Worm (Caenorhabditis elegans): ENCODE results near the gene K08H2.2.

Gene K08H2.2

DNA sequence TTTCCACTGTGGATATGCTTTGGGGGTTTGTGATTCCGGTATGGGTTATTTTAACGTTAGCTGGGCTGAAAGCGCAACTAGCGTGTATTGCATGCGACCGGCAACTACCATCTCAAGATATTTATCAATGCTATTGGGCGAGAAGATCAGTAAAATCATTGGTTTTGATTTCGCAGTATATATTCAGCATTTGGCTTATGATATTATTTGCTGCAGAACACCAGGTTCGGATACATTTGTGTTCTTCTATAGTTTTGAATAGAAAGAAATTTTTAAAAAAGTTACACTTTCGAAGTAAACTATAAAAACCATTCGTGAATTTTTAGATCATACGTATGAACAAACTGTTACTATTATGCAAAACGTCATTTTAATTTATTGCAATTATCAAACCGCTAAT lies 16.8 kb downstream of the K08H2.2 start:
- no peak for TF ChIP-seq hnd-1 (tag; optimal IDR thresholded peaks at IDR 0.05)
- no peak for TF ChIP-seq ceh-13 (GFP tag; optimal IDR thresholded peaks at IDR 0.05)
- TF ChIP-seq tbx-11 (GFP tag; IDR thresholded peaks at IDR 0.05), result no peak
- TF ChIP-seq tbx-37 (GFP tag; conservative IDR thresholded peaks at IDR 0.05), result no peak
- no peak for TF ChIP-seq ets-7 (tag; optimal IDR thresholded peaks at IDR 0.05)
- TF ChIP-seq flt-1 (GFP tag; IDR thresholded peaks at IDR 0.05), result no peak
- no peak for TF ChIP-seq hmbx-1 (tag; optimal IDR thresholded peaks at IDR 0.05)
- no peak for TF ChIP-seq scrt-1 (GFP tag; IDR thresholded peaks at IDR 0.05)
- TF ChIP-seq tra-4 (tag; optimal IDR thresholded peaks at IDR 0.05), result no peak
- TF ChIP-seq ceh-36 (tag; optimal IDR thresholded peaks at IDR 0.05), result no peak
- no peak for TF ChIP-seq pes-1 (GFP tag; IDR thresholded peaks at IDR 0.05)
- TF ChIP-seq hmg-4 (GFP tag; optimal IDR thresholded peaks at IDR 0.05), result no peak

DNA sequence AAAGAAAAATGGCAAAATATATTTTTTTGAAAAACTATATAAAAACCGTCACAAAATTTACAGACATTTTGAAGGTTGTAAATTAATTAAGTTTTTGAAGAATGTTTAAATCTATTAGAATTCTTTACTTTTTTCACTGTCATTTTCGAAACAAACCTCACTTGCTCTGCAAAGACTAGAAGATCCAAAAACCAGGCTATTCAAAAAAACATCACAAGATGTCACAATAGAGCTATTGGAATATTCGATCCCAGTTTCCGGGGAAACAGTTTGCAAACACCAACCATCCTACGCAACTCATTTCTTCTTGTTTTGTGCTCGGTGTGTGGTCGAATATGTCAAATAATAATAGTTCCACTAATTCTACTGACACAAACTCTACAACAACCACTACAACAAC lies 18.0 kb downstream of the K08H2.2 start, which contains the start of gene R12H7.4:
Gene R12H7.4, plus strand, starts transcription at position 301 of the 400 bp plus-strand sequence.
- TF ChIP-seq hmbx-1 (tag; optimal IDR thresholded peaks at IDR 0.05) (no peak), tbx-37 (GFP tag; conservative IDR thresholded peaks at IDR 0.05) (no peak), pes-1 (GFP tag; IDR thresholded peaks at IDR 0.05) (no peak)

DNA sequence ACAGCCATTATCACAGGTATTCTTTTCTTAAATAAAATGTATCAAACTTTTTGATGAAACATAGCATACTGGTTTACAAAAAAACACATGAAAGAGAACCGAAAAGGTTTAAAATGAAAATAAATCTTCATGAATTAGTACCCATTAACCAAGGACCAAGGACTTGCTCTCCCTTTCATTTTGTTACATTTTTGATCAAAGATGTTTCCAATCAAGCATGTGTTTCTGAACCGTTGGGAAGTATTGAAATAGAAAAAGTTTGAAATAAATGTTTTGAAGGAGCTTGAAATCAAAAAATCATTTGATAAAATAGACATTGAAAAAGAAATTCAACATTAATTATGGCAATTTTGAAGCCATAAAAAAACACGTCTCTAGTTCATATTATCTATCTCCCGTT lies 22.3 kb downstream of the K08H2.2 start:
- TF ChIP-seq ceh-36 (tag; optimal IDR thresholded peaks at IDR 0.05), result no peak
- no peak for TF ChIP-seq sea-1 (GFP tag; conservative IDR thresholded peaks at IDR 0.05)
- TF ChIP-seq pes-1 (GFP tag; IDR thresholded peaks at IDR 0.05), result no peak
- no peak for TF ChIP-seq hnd-1 (tag; optimal IDR thresholded peaks at IDR 0.05)

DNA sequence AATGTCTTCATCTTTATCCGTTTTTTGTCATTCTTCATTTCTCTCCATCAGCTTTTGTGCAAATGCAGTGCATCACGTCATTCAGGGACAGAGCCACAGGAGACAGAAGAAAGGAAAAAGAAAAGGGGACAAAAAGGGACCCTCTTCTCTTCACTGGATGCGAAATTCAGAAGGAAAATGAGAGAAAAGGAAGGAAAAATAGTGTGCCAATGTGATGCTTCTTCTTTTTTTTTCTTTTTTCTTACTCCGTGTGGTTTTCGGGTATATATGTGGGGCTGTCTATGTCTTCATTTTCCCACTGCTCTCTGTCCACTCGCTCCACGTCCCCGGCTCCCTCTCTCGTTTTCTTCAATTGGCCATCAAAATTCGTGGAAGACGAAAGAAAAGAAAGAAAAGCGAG lies 24.3 kb downstream of the K08H2.2 start:
- TF ChIP-seq tra-4 (tag; optimal IDR thresholded peaks at IDR 0.05) (no peak), ets-7 (tag; optimal IDR thresholded peaks at IDR 0.05) (no peak), flt-1 (GFP tag; IDR thresholded peaks at IDR 0.05) (no peak), hmg-4 (GFP tag; optimal IDR thresholded peaks at IDR 0.05) (no peak), pes-1 (GFP tag; IDR thresholded peaks at IDR 0.05) (no peak), tbx-11 (GFP tag; IDR thresholded peaks at IDR 0.05) (no peak), ama-1 (optimal IDR thresholded peaks at IDR 0.05) (no peak), tbx-37 (GFP tag; conservative IDR thresholded peaks at IDR 0.05) (no peak), B0310.2 (tag; optimal IDR thresholded peaks at IDR 0.05) (no peak)

DNA sequence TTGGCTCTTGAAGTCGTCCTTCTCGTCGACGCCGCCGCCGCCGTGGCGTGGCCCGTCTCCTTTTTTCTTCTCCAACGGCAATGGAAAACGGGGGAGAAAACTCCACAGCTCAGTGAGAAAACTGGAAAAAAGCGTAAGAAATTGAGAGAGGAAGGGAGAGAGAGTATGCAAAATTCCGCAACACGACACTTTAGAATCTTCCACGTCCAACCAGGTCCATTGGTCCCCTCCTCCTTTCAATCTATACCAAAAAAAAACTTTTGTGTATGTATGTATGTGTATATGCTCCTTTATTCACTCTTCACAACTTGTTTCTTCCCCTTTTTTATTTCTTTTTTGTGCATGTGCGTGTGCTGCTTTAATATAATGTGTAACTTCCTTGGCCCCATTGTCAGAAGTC lies 25.8 kb downstream of the K08H2.2 start:
- TF ChIP-seq tbx-37 (GFP tag; conservative IDR thresholded peaks at IDR 0.05) (no peak), aly-1 (tag; optimal IDR thresholded peaks at IDR 0.05) (no peak), F13C5.2 (tag; optimal IDR thresholded peaks at IDR 0.05) (no peak), ceh-13 (GFP tag; optimal IDR thresholded peaks at IDR 0.05) (no peak), B0310.2 (tag; optimal IDR thresholded peaks at IDR 0.05) (no peak), hmg-4 (GFP tag; optimal IDR thresholded peaks at IDR 0.05) (no peak), flt-1 (GFP tag; IDR thresholded peaks at IDR 0.05) (no peak), scrt-1 (GFP tag; IDR thresholded peaks at IDR 0.05) (no peak), tra-4 (tag; optimal IDR thresholded peaks at IDR 0.05) (no peak), ets-7 (tag; optimal IDR thresholded peaks at IDR 0.05) (no peak), tbx-11 (GFP tag; IDR thresholded peaks at IDR 0.05) (no peak), pes-1 (GFP tag; IDR thresholded peaks at IDR 0.05) (no peak), sea-1 (GFP tag; conservative IDR thresholded peaks at IDR 0.05) (no peak), hnd-1 (tag; optimal IDR thresholded peaks at IDR 0.05) (no peak), hmbx-1 (tag; optimal IDR thresholded peaks at IDR 0.05) (no peak), ama-1 (optimal IDR thresholded peaks at IDR 0.05) (no peak), ceh-36 (tag; optimal IDR thresholded peaks at IDR 0.05) (no peak)

DNA sequence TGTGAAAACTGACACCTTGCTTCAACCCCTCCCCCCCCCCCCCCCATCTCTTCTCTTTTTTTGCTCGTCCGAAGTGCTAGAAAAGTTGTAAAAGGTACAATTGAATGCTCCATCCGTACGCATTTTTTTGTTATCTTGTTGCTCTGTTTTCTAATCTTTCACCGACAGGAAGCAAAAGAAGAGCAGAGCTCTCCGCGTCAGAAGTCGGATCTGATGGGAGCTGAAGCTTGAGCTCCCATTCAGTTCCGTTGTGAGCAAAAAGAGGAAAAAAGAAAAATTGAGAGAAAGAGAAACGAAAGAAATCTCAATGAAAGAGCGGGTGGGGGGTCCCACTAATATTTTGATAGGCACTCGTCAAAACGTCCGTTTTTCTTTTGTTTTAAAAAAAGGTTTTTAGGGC lies 27.9 kb downstream of the K08H2.2 start:
- TF ChIP-seq hnd-1 (tag; optimal IDR thresholded peaks at IDR 0.05), result no peak
- TF ChIP-seq scrt-1 (GFP tag; IDR thresholded peaks at IDR 0.05), result no peak
- TF ChIP-seq ets-7 (tag; optimal IDR thresholded peaks at IDR 0.05), result no peak
- TF ChIP-seq ama-1 (optimal IDR thresholded peaks at IDR 0.05), result no peak
- TF ChIP-seq sea-1 (GFP tag; conservative IDR thresholded peaks at IDR 0.05), result no peak
- no peak for TF ChIP-seq ceh-13 (GFP tag; optimal IDR thresholded peaks at IDR 0.05)
- no peak for TF ChIP-seq aly-1 (tag; optimal IDR thresholded peaks at IDR 0.05)
- TF ChIP-seq tbx-37 (GFP tag; conservative IDR thresholded peaks at IDR 0.05), result no peak
- TF ChIP-seq tra-4 (tag; optimal IDR thresholded peaks at IDR 0.05), result no peak

DNA sequence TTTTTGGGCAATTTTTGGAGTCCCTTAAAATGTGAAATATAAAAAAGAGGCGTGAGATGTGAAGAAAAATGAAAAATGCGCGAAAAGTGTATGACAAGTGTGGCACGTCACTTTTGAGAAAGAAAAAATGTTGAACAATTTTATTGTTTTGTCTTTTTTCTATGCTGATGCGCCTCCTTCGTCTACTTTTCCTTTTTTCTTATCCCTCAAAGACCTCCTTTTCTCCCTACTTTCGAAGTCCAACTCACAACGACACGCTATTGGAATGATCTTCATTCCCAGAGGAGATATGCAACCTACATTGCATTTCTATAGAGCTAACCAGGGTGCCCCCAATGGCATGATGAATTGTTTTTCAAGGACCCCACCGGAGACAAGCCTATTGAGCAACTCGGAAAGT lies 28.8 kb downstream of the K08H2.2 start:
- TF ChIP-seq B0310.2 (tag; optimal IDR thresholded peaks at IDR 0.05), result no peak
- TF ChIP-seq tra-4 (tag; optimal IDR thresholded peaks at IDR 0.05), result no peak
- TF ChIP-seq ets-7 (tag; optimal IDR thresholded peaks at IDR 0.05), result no peak
- no peak for TF ChIP-seq sea-1 (GFP tag; conservative IDR thresholded peaks at IDR 0.05)
- no peak for TF ChIP-seq hnd-1 (tag; optimal IDR thresholded peaks at IDR 0.05)
- TF ChIP-seq ceh-13 (GFP tag; optimal IDR thresholded peaks at IDR 0.05), result no peak
- TF ChIP-seq pes-1 (GFP tag; IDR thresholded peaks at IDR 0.05), result no peak
- TF ChIP-seq tbx-37 (GFP tag; conservative IDR thresholded peaks at IDR 0.05), result no peak
- TF ChIP-seq hmg-4 (GFP tag; optimal IDR thresholded peaks at IDR 0.05), result no peak
- no peak for TF ChIP-seq flt-1 (GFP tag; IDR thresholded peaks at IDR 0.05)
- no peak for TF ChIP-seq tbx-11 (GFP tag; IDR thresholded peaks at IDR 0.05)
- no peak for TF ChIP-seq scrt-1 (GFP tag; IDR thresholded peaks at IDR 0.05)
- TF ChIP-seq F13C5.2 (tag; optimal IDR thresholded peaks at IDR 0.05), result no peak

DNA sequence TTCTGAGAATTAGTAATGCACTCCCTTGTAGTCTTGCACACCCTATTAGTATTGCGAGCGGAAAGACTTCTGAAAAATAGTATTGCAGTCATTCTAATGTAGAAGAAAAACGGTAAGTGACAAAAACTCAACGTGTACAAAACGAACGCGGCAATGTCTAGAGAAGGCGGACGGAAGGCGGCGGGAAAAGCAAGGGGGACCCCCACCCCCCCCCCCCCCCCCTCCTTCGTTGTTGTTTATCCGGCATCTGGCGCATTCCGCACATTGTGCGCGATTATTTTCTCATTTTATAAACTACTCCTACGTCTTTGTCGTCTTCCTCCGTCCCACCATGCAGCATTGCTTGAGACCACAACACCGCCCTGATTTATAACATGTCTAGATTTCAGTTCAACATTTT lies 32.5 kb downstream of the K08H2.2 start:
- TF ChIP-seq ceh-36 (tag; optimal IDR thresholded peaks at IDR 0.05) (no peak), tbx-37 (GFP tag; conservative IDR thresholded peaks at IDR 0.05) (no peak), F13C5.2 (tag; optimal IDR thresholded peaks at IDR 0.05) (no peak), tra-4 (tag; optimal IDR thresholded peaks at IDR 0.05) (no peak), sea-1 (GFP tag; conservative IDR thresholded peaks at IDR 0.05) (no peak), ceh-13 (GFP tag; optimal IDR thresholded peaks at IDR 0.05) (no peak), hmbx-1 (tag; optimal IDR thresholded peaks at IDR 0.05) (no peak), ets-7 (tag; optimal IDR thresholded peaks at IDR 0.05) (no peak), scrt-1 (GFP tag; IDR thresholded peaks at IDR 0.05) (no peak), ama-1 (optimal IDR thresholded peaks at IDR 0.05) (no peak), flt-1 (GFP tag; IDR thresholded peaks at IDR 0.05) (no peak), tbx-11 (GFP tag; IDR thresholded peaks at IDR 0.05) (no peak), B0310.2 (tag; optimal IDR thresholded peaks at IDR 0.05) (no peak), aly-1 (tag; optimal IDR thresholded peaks at IDR 0.05) (no peak), pes-1 (GFP tag; IDR thresholded peaks at IDR 0.05) (no peak), hmg-4 (GFP tag; optimal IDR thresholded peaks at IDR 0.05) (no peak), hnd-1 (tag; optimal IDR thresholded peaks at IDR 0.05) (no peak)
